Worm (Caenorhabditis elegans) whole organism, early embryonic: ENCODE measurements around the gene F23D12.7.

Source experiments
- ama-1 ChIP-seq: fragments of 150-350 bp; optimal IDR thresholded peaks from 2 replicates; lab custom pipeline; 2014
- flt-1 ChIP-seq: fragments of 200-800 bp; sonication (Bioruptor generic); IDR thresholded peaks from 2 replicates; pipeline ENCODE4 v1.3.6; 2022; ENCODE audit warnings: missing genetic modification characterization, missing compliant biosample characterization

DNA sequence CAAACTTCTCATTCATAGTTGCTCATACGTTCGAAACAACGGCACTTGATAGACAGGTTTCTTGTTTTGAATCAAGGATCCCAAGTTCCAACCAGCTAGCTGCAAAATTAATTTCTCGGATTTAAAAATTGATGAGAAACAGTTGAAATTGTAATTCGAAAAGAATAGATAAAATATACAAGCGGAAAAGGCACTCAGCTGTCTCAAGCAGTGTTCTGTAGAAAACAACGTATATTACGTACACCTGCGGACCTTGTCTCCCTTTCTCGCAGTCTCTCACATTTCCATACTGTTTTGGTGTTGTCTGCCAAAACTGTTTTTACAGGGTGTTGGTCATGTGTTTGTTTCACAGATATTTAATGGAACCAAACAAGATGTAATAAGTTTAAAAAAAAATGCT is 38.0 kb downstream of the F23D12.7 start, which contains the start of gene F23D12.10:
- no peak for TF ChIP-seq flt-1
- no peak for TF ChIP-seq ama-1 (lab: Kevin White, UChicago)
